Fruit fly (Drosophila melanogaster) whole organism, embryonic: ENCODE measurements around the gene Ugt316A1.

Experiments used
- Antp ChIP-seq: fragments of 200-800 bp; sonication (Bioruptor generic); optimal IDR thresholded peaks from 3 replicates; lab custom pipeline; 2016; ENCODE audit warnings: missing biosample characterization, missing genetic modification characterization
- Atf6 ChIP-seq: fragments of 200-800 bp; sonication (Bioruptor generic); IDR thresholded peaks from 2 replicates; pipeline ENCODE4 v1.3.6; 2022; ENCODE audit warnings: missing biosample characterization, missing genetic modification characterization
- CG10321 ChIP-seq: fragments of 200-800 bp; sonication (Bioruptor generic); IDR thresholded peaks from 2 replicates; pipeline ENCODE4 v1.3.6; 2022; ENCODE audit warnings: missing biosample characterization, missing genetic modification characterization
- CG12744 ChIP-seq: fragments of 200-800 bp; sonication (Bioruptor generic); optimal IDR thresholded peaks from 2 replicates; lab custom pipeline; 2016; ENCODE audit warnings: missing biosample characterization, missing genetic modification characterization
- CG12942 ChIP-seq: fragments of 200-800 bp; sonication (Bioruptor generic); optimal IDR thresholded peaks from 3 replicates; lab custom pipeline; 2016; ENCODE audit warnings: missing biosample characterization, missing genetic modification characterization
- CG13123 ChIP-seq: fragments of 200-800 bp; sonication (Bioruptor generic); optimal IDR thresholded peaks from 2 replicates; lab custom pipeline; 2016; ENCODE audit warnings: missing biosample characterization, missing genetic modification characterization
- CG14014 ChIP-seq: fragments of 200-800 bp; sonication (Bioruptor generic); IDR thresholded peaks from 2 replicates; pipeline ENCODE4 v1.3.6; 2022; ENCODE audit warnings: missing biosample characterization, missing genetic modification characterization
- CG1647 ChIP-seq: fragments of 200-800 bp; sonication (Bioruptor generic); optimal IDR thresholded peaks from 3 replicates; lab custom pipeline; 2016; ENCODE audit warnings: missing biosample characterization, missing genetic modification characterization
- CG17802 ChIP-seq: fragments of 200-800 bp; sonication (Bioruptor generic); optimal IDR thresholded peaks from 2 replicates; lab custom pipeline; 2018; ENCODE audit warnings: missing biosample characterization, mild to moderate bottlenecking, missing genetic modification characterization, moderate library complexity
- CG33213 ChIP-seq: fragments of 200-800 bp; sonication (Bioruptor generic); optimal IDR thresholded peaks from 3 replicates; lab custom pipeline; 2016; ENCODE audit warnings: missing biosample characterization, missing genetic modification characterization
- CG3995 ChIP-seq: fragments of 200-800 bp; sonication (Bioruptor generic); optimal IDR thresholded peaks from 3 replicates; lab custom pipeline; 2016; ENCODE audit warnings: missing biosample characterization, missing genetic modification characterization
- CG4360 ChIP-seq: fragments of 200-800 bp; sonication (Bioruptor generic); IDR thresholded peaks from 2 replicates; pipeline ENCODE4 v1.3.6; 2022; ENCODE audit warnings: missing biosample characterization, missing genetic modification characterization
- CG43689 ChIP-seq: fragments of 200-800 bp; sonication (Bioruptor generic); IDR thresholded peaks from 2 replicates; pipeline ENCODE4 v1.3.6; 2022; ENCODE audit warnings: missing biosample characterization, missing genetic modification characterization
- CG4424 ChIP-seq: fragments of 200-800 bp; sonication (Bioruptor generic); optimal IDR thresholded peaks from 3 replicates; lab custom pipeline; 2016; ENCODE audit warnings: missing biosample characterization, missing genetic modification characterization
- CG7963 ChIP-seq: fragments of 200-800 bp; sonication (Bioruptor generic); IDR thresholded peaks from 3 replicates; pipeline ENCODE4 v1.3.6; 2022; ENCODE audit warnings: missing biosample characterization, missing genetic modification characterization; ENCODE audit not compliant: partially characterized antibody
- CG8359 ChIP-seq: fragments of 200-800 bp; sonication (Bioruptor generic); optimal IDR thresholded peaks from 2 replicates; lab custom pipeline; 2017; ENCODE audit warnings: missing biosample characterization, mild to moderate bottlenecking, missing genetic modification characterization, borderline replicate concordance
- CG9817 ChIP-seq: fragments of 200-800 bp; sonication (Bioruptor generic); optimal IDR thresholded peaks from 2 replicates; lab custom pipeline; 2018; ENCODE audit warnings: missing biosample characterization, mild to moderate bottlenecking, missing genetic modification characterization, moderate library complexity
- D19A ChIP-seq: fragments of 200-800 bp; optimal IDR thresholded peaks from 3 replicates; lab custom pipeline; 2019; ENCODE audit warnings: missing biosample characterization, mild to moderate bottlenecking, missing genetic modification characterization, moderate library complexity
- Dip2 ChIP-seq: fragments of 200-800 bp; sonication (Bioruptor generic); IDR thresholded peaks from 2 replicates; pipeline ENCODE4 v1.3.6; 2022; ENCODE audit warnings: missing biosample characterization, missing genetic modification characterization
- Hr78 ChIP-seq, 2 experiments: fragments of 200-800 bp in 1 of 2; fragments of >200 bp in 1 of 2; sonication (Bioruptor generic) in 1 of 2; optimal IDR thresholded peaks; 2 replicates each; lab custom pipeline; 2017 to 2019; ENCODE audit warnings: missing biosample characterization in 2 of 2, missing genetic modification characterization in 2 of 2, mild to moderate bottlenecking in 1 of 2, moderate library complexity in 1 of 2
- MBD-R2 ChIP-seq: fragments of 200-800 bp; sonication (Bioruptor generic); IDR thresholded peaks from 2 replicates; pipeline ENCODE4 v1.3.6; 2022; ENCODE audit warnings: missing biosample characterization, missing genetic modification characterization
- NFAT ChIP-seq: fragments of 200-800 bp; sonication (Bioruptor generic); IDR thresholded peaks from 2 replicates; pipeline ENCODE4 v1.3.6; 2022; ENCODE audit warnings: missing biosample characterization, missing genetic modification characterization
- PHDP ChIP-seq: fragments of 200-800 bp; sonication (Bioruptor generic); optimal IDR thresholded peaks from 3 replicates; lab custom pipeline; 2018; ENCODE audit warnings: missing biosample characterization, mild to moderate bottlenecking, missing genetic modification characterization, moderate library complexity
- Sin3A ChIP-seq: fragments of >200 bp; optimal IDR thresholded peaks from 2 replicates; lab custom pipeline; 2018
- Sox102F ChIP-seq: fragments of 200-800 bp; sonication (Bioruptor generic); optimal IDR thresholded peaks from 2 replicates; lab custom pipeline; 2018; ENCODE audit warnings: missing biosample characterization, mild to moderate bottlenecking, missing genetic modification characterization, moderate library complexity
- bigmax ChIP-seq: fragments of 200-800 bp; sonication (Bioruptor generic); optimal IDR thresholded peaks from 2 replicates; lab custom pipeline; 2018; ENCODE audit warnings: missing biosample characterization, mild to moderate bottlenecking, missing genetic modification characterization
- chn ChIP-seq: fragments of 200-800 bp; sonication (Bioruptor generic); optimal IDR thresholded peaks from 2 replicates; lab custom pipeline; 2016; ENCODE audit warnings: missing biosample characterization, missing genetic modification characterization
- crc ChIP-seq: fragments of 200-800 bp; sonication (Bioruptor generic); optimal IDR thresholded peaks from 2 replicates; lab custom pipeline; 2016; ENCODE audit warnings: missing biosample characterization, missing genetic modification characterization
- cwo ChIP-seq: fragments of 200-800 bp; sonication (Bioruptor generic); optimal IDR thresholded peaks from 3 replicates; lab custom pipeline; 2017; ENCODE audit warnings: missing biosample characterization, missing genetic modification characterization, mild to moderate bottlenecking, moderate library complexity, missing genetic modification reagents
- dan ChIP-seq: fragments of 200-800 bp; sonication (Bioruptor generic); IDR thresholded peaks from 2 replicates; pipeline ENCODE4 v1.3.6; 2022; ENCODE audit warnings: missing biosample characterization, missing genetic modification characterization
- esg ChIP-seq: fragments of 200-800 bp; sonication (Bioruptor generic); conservative IDR thresholded peaks from 2 replicates; pipeline ENCODE4 v1.3.6; 2022; ENCODE audit warnings: missing biosample characterization, missing genetic modification characterization
- ewg ChIP-seq: fragments of 200-800 bp; sonication (Bioruptor generic); optimal IDR thresholded peaks from 3 replicates; lab custom pipeline; 2017; ENCODE audit warnings: mild to moderate bottlenecking, missing biosample characterization, missing genetic modification reagents, missing genetic modification characterization
- gcm ChIP-seq: fragments of 200-800 bp; sonication (Bioruptor generic); optimal IDR thresholded peaks from 2 replicates; lab custom pipeline; 2019; ENCODE audit warnings: missing biosample characterization, mild to moderate bottlenecking, missing genetic modification characterization, moderate library complexity
- gcm2 ChIP-seq: fragments of 200-800 bp; sonication (Bioruptor generic); optimal IDR thresholded peaks from 2 replicates; lab custom pipeline; 2016; ENCODE audit warnings: missing biosample characterization, missing genetic modification characterization
- gem ChIP-seq: fragments of 200-800 bp; sonication (Bioruptor generic); optimal IDR thresholded peaks from 2 replicates; lab custom pipeline; 2019; ENCODE audit warnings: missing biosample characterization, mild to moderate bottlenecking, missing genetic modification characterization, moderate library complexity
- ham ChIP-seq: fragments of 200-800 bp; sonication (Bioruptor generic); IDR thresholded peaks from 2 replicates; pipeline ENCODE4 v1.3.6; 2022; ENCODE audit warnings: missing biosample characterization, missing genetic modification characterization
- hth ChIP-seq: fragments of >200 bp; optimal IDR thresholded peaks from 2 replicates; lab custom pipeline; 2017; ENCODE audit warnings: inconsistent platforms
- insv ChIP-seq, 2 experiments: fragments of 200-800 bp; sonication (Bioruptor generic); optimal IDR thresholded peaks; 3 replicates each; lab custom pipeline; 2016 to 2018; ENCODE audit warnings: missing biosample characterization in 2 of 2, missing genetic modification characterization in 2 of 2
- ken ChIP-seq: fragments of 200-800 bp; sonication (Bioruptor generic); IDR thresholded peaks from 3 replicates; pipeline ENCODE4 v1.3.6; 2022; ENCODE audit warnings: missing biosample characterization, missing genetic modification characterization
- nerfin-2 ChIP-seq: fragments of 200-800 bp; sonication (Bioruptor generic); IDR thresholded peaks from 2 replicates; pipeline ENCODE4 v1.3.6; 2022; ENCODE audit warnings: missing biosample characterization, missing genetic modification characterization; ENCODE audit not compliant: partially characterized antibody
- pfk ChIP-seq: fragments of 200-800 bp; sonication (Bioruptor generic); optimal IDR thresholded peaks from 2 replicates; lab custom pipeline; 2018; ENCODE audit warnings: missing biosample characterization, mild to moderate bottlenecking, missing genetic modification characterization, moderate library complexity
- pros ChIP-seq: fragments of 200-800 bp; sonication (Bioruptor generic); optimal IDR thresholded peaks from 3 replicates; lab custom pipeline; 2019; ENCODE audit warnings: missing biosample characterization, mild to moderate bottlenecking, missing genetic modification characterization, moderate library complexity
- rib ChIP-seq: fragments of 200-800 bp; sonication (Bioruptor generic); IDR thresholded peaks from 2 replicates; pipeline ENCODE4 v1.3.6; 2022; ENCODE audit warnings: missing biosample characterization, missing genetic modification characterization
- row ChIP-seq: fragments of 200-800 bp; sonication (Bioruptor generic); IDR thresholded peaks from 3 replicates; pipeline ENCODE4 v1.3.6; 2022; ENCODE audit warnings: missing biosample characterization, missing genetic modification characterization
- sc ChIP-seq, 3 experiments: fragments of >200 bp in 2 of 3; fragments of 200-800 bp in 1 of 3; sonication (Bioruptor generic) in 1 of 3; optimal IDR thresholded peaks; 2 replicates in 2 of 3; 3 replicates in 1 of 3; lab custom pipeline; 2017; ENCODE audit warnings: mild to moderate bottlenecking in 1 of 3, missing biosample characterization in 1 of 3, missing genetic modification characterization in 1 of 3, missing genetic modification reagents in 1 of 3
- sim ChIP-seq: fragments of 200-800 bp; sonication (Bioruptor generic); IDR thresholded peaks from 2 replicates; pipeline ENCODE4 v1.3.6; 2022; ENCODE audit warnings: missing biosample characterization, missing genetic modification characterization
- sima ChIP-seq: fragments of 200-800 bp; sonication (Bioruptor generic); optimal IDR thresholded peaks from 2 replicates; lab custom pipeline; 2016; ENCODE audit warnings: missing biosample characterization, missing genetic modification characterization
- slp2 ChIP-seq: fragments of 200-800 bp; sonication (Bioruptor generic); optimal IDR thresholded peaks from 2 replicates; lab custom pipeline; 2016; ENCODE audit warnings: missing biosample characterization, missing genetic modification characterization
- tgo ChIP-seq: fragments of 200-800 bp; sonication (Bioruptor generic); IDR thresholded peaks from 3 replicates; pipeline ENCODE4 v1.3.6; 2022; ENCODE audit warnings: missing biosample characterization, missing genetic modification characterization
- z ChIP-seq: fragments of 200-800 bp; sonication (Bioruptor generic); IDR thresholded peaks from 3 replicates; pipeline ENCODE4 v1.3.6; 2022; ENCODE audit warnings: missing biosample characterization, missing genetic modification characterization
- zen ChIP-seq: fragments of 200-800 bp; sonication (Bioruptor generic); optimal IDR thresholded peaks from 3 replicates; lab custom pipeline; 2018; ENCODE audit warnings: missing biosample characterization, mild to moderate bottlenecking, missing genetic modification characterization, moderate library complexity

Gene Ugt316A1

DNA sequence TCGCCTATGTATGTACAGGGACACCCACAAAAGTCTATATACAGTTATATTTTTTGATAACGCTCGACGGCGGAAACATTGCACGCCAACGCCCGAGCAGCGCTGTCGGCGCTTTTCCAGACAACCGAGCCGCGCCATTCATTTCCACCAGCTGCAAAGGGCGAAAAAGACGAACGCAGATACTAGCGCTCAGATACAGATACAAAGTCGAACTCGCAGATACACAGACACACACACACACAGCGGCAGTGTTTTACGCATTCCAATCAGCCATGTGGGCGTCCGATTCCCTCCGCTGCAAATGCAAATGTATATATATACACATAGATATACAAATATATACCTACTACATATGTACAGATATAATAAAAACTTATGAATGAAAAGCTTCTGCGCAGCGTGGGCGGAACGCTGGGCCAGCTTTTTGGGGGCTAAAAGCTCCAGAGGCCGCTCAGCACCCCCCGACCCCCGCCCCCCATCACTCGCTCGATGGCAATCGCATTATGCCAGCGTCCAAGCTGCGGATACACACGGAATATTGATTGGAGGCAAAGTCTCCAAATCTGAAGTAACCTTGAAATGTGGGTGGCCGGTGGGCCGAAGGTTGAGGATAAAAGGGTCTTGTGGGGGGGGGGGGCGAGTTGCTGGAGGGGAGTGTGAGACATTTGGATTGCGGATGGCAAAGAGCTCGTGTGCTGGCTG is 29.0 kb upstream of the Ugt316A1 start (continued):
- TF ChIP-seq gcm (GFP tag; lab: Kevin White, UChicago) (peak; percentile 17), PHDP (tag; lab: Kevin White, UChicago) (no peak), CG4424 (GFP tag; lab: Kevin White, UChicago) (no peak), MBD-R2 (GFP tag; lab: Robert Waterston, UW) (no peak), tgo (GFP tag; lab: Robert Waterston, UW) (0 out of 3 replicates have a peak, but pooled peaks have one; percentile 48), CG9817 (tag; lab: Kevin White, UChicago) (no peak), slp2 (GFP tag; lab: Kevin White, UChicago) (no peak), ham (GFP tag; lab: Robert Waterston, UW) (no peak), gcm2 (GFP tag; lab: Kevin White, UChicago) (no peak), CG12744 (GFP tag; lab: Kevin White, UChicago) (no peak), ewg (no peak), NFAT (GFP tag; lab: Robert Waterston, UW) (no peak), CG1647 (GFP tag; lab: Kevin White, UChicago) (no peak), zen (tag; lab: Kevin White, UChicago) (no peak), sim (GFP tag; lab: Robert Waterston, UW) (no peak), Hr78 (GFP tag; optimal IDR thresholded peaks at IDR 0.05; lab: Kevin White, UChicago) (peak in 1 of 2 experiments; percentile 44), CG12942 (GFP tag; lab: Kevin White, UChicago) (no peak), CG10321 (GFP tag; lab: Robert Waterston, UW) (no peak), ken (0 out of 3 replicates have a peak, but pooled peaks have one; percentile 25), CG14014 (no peak), hth (lab: Kevin White, UChicago) (no peak), CG17802 (tag; lab: Kevin White, UChicago) (no peak), Antp (GFP tag; lab: Kevin White, UChicago) (no peak), rib (GFP tag; lab: Robert Waterston, UW) (no peak), sima (GFP tag; lab: Kevin White, UChicago) (no peak), bigmax (GFP tag; lab: Kevin White, UChicago) (no peak), crc (GFP tag; lab: Kevin White, UChicago) (no peak), Sin3A (no peak), pfk (GFP tag; lab: Kevin White, UChicago) (no peak), esg (GFP tag; lab: Robert Waterston, UW) (no peak), pros (GFP tag; lab: Kevin White, UChicago) (peak; percentile 3), cwo (GFP tag; lab: Kevin White, UChicago) (peak; percentile 81), Dip2 (GFP tag; lab: Robert Waterston, UW) (no peak), CG13123 (GFP tag; lab: Kevin White, UChicago) (no peak), nerfin-2 (no peak), CG7963 (no peak), row (GFP tag; lab: Robert Waterston, UW) (no peak), z (GFP tag; lab: Robert Waterston, UW) (no peak), D19A (tag; lab: Kevin White, UChicago) (no peak), CG4360 (GFP tag; lab: Robert Waterston, UW) (no peak), insv (GFP tag; optimal IDR thresholded peaks at IDR 0.05; lab: Kevin White, UChicago) (no peak), CG33213 (no peak), CG43689 (GFP tag; lab: Robert Waterston, UW) (no peak), CG8359 (no peak), CG3995 (no peak), dan (GFP tag; lab: Robert Waterston, UW) (no peak), Sox102F (no peak), Atf6 (GFP tag; lab: Robert Waterston, UW) (no peak; the same call in 1 of the 2 replicates), chn (GFP tag; lab: Kevin White, UChicago) (no peak), sc (optimal IDR thresholded peaks at IDR 0.05; lab: Kevin White, UChicago) (no peak), sc (GFP tag; optimal IDR thresholded peaks at IDR 0.05; lab: Kevin White, UChicago) (no peak), gem (tag; lab: Kevin White, UChicago) (no peak)
